Fruit fly (Drosophila melanogaster) whole organism, embryonic: ENCODE measurements around the gene CG7409.
A peak's percentile ranks its signal among the peaks of the same experiment; 100 is the strongest.

Experiments
- Bteb2 ChIP-seq: fragments of 200-800 bp; sonication (Bioruptor generic); optimal IDR thresholded peaks from 2 replicates; lab custom pipeline; 2016; ENCODE audit warnings: missing biosample characterization, missing genetic modification characterization
- CG10565 ChIP-seq: fragments of 200-800 bp; sonication (Bioruptor generic); optimal IDR thresholded peaks from 3 replicates; lab custom pipeline; 2016; ENCODE audit warnings: missing biosample characterization, mild to moderate bottlenecking, missing genetic modification characterization
- CG11247 ChIP-seq: fragments of 200-800 bp; sonication (Bioruptor generic); IDR thresholded peaks from 2 replicates; pipeline ENCODE4 v1.3.6; 2022; ENCODE audit warnings: missing biosample characterization, missing genetic modification characterization
- CG12104 ChIP-seq: fragments of 200-800 bp; sonication (Bioruptor generic); optimal IDR thresholded peaks from 3 replicates; lab custom pipeline; 2016; ENCODE audit warnings: missing biosample characterization, missing genetic modification characterization
- CG12769 ChIP-seq: fragments of 200-800 bp; sonication (Bioruptor generic); optimal IDR thresholded peaks from 2 replicates; lab custom pipeline; 2019; ENCODE audit warnings: missing biosample characterization, mild to moderate bottlenecking, missing genetic modification characterization, moderate library complexity
- CG13287 ChIP-seq: fragments of 200-800 bp; sonication (Bioruptor generic); IDR thresholded peaks from 2 replicates; pipeline ENCODE4 v1.3.6; 2022; ENCODE audit warnings: missing biosample characterization, missing genetic modification characterization; ENCODE audit not compliant: partially characterized antibody
- CG17829 ChIP-seq: fragments of 200-800 bp; optimal IDR thresholded peaks from 2 replicates; lab custom pipeline; 2019; ENCODE audit warnings: missing biosample characterization, mild to moderate bottlenecking, missing genetic modification characterization, moderate library complexity
- CG18262 ChIP-seq: fragments of 200-800 bp; optimal IDR thresholded peaks from 3 replicates; lab custom pipeline; 2019; ENCODE audit warnings: missing biosample characterization, mild to moderate bottlenecking, missing genetic modification characterization, moderate library complexity
- CG2120 ChIP-seq: fragments of 200-800 bp; sonication (Bioruptor generic); optimal IDR thresholded peaks from 3 replicates; lab custom pipeline; 2016; ENCODE audit warnings: missing biosample characterization, missing genetic modification characterization
- CG33557 ChIP-seq: fragments of 200-800 bp; sonication (Bioruptor generic); optimal IDR thresholded peaks from 2 replicates; lab custom pipeline; 2019; ENCODE audit warnings: missing biosample characterization, mild to moderate bottlenecking, missing genetic modification characterization, moderate library complexity
- CG4328 ChIP-seq: fragments of 200-800 bp; sonication (Bioruptor generic); optimal IDR thresholded peaks from 3 replicates; lab custom pipeline; 2017; ENCODE audit warnings: missing biosample characterization, missing genetic modification reagents, missing genetic modification characterization
- CG7372 ChIP-seq: fragments of 200-800 bp; sonication (Bioruptor generic); IDR thresholded peaks from 2 replicates; pipeline ENCODE4 v1.3.6; 2022; ENCODE audit warnings: missing biosample characterization, missing genetic modification characterization
- Camta ChIP-seq: fragments of 200-800 bp; sonication (Bioruptor generic); optimal IDR thresholded peaks from 2 replicates; lab custom pipeline; 2016; ENCODE audit warnings: missing biosample characterization, missing genetic modification characterization
- CkIIα-i1 ChIP-seq: fragments of 200-800 bp; sonication (Bioruptor generic); IDR thresholded peaks from 2 replicates; pipeline ENCODE4 v1.3.6; 2022; ENCODE audit warnings: missing biosample characterization, missing genetic modification characterization
- Dad ChIP-seq: fragments of 200-800 bp; sonication (Bioruptor generic); optimal IDR thresholded peaks from 3 replicates; lab custom pipeline; 2016; ENCODE audit warnings: missing biosample characterization, missing genetic modification characterization
- Dref ChIP-seq: fragments of 200-800 bp; sonication (Bioruptor generic); IDR thresholded peaks from 2 replicates; pipeline ENCODE4 v1.3.6; 2022; ENCODE audit warnings: missing biosample characterization, missing genetic modification characterization
- Drgx ChIP-seq: fragments of 200-800 bp; sonication (Bioruptor generic); IDR thresholded peaks from 2 replicates; pipeline ENCODE4 v1.3.6; 2022; ENCODE audit warnings: missing biosample characterization, missing genetic modification characterization
- E2f2 ChIP-seq: fragments of 200-800 bp; sonication (Bioruptor generic); IDR thresholded peaks from 2 replicates; pipeline ENCODE4 v1.3.6; 2022; ENCODE audit warnings: missing biosample characterization, missing genetic modification characterization
- GATAe ChIP-seq: fragments of 200-800 bp; sonication (Bioruptor generic); conservative IDR thresholded peaks from 2 replicates; pipeline ENCODE4 v1.3.6; 2022; ENCODE audit warnings: missing biosample characterization, missing genetic modification characterization
- Lhr ChIP-seq: fragments of 200-800 bp; sonication (Bioruptor generic); optimal IDR thresholded peaks from 3 replicates; lab custom pipeline; 2017; ENCODE audit warnings: mild to moderate bottlenecking, missing biosample characterization, missing genetic modification reagents, missing genetic modification characterization
- Lim3 ChIP-seq: fragments of 200-800 bp; sonication (Bioruptor generic); IDR thresholded peaks from 2 replicates; pipeline ENCODE4 v1.3.6; 2022; ENCODE audit warnings: missing biosample characterization, missing genetic modification characterization
- NK7.1 ChIP-seq: fragments of 200-800 bp; sonication (Bioruptor generic); optimal IDR thresholded peaks from 3 replicates; lab custom pipeline; 2016; ENCODE audit warnings: missing biosample characterization, missing genetic modification characterization
- Nf-YB ChIP-seq: fragments of 200-800 bp; sonication (Bioruptor generic); optimal IDR thresholded peaks from 3 replicates; lab custom pipeline; 2019; ENCODE audit warnings: missing biosample characterization, mild to moderate bottlenecking, missing genetic modification characterization, moderate library complexity
- Ssrp ChIP-seq: fragments of 200-800 bp; sonication (Bioruptor generic); optimal IDR thresholded peaks from 2 replicates; lab custom pipeline; 2018; ENCODE audit warnings: missing biosample characterization, mild to moderate bottlenecking, missing genetic modification characterization, moderate library complexity
- Trl ChIP-seq, 3 experiments: fragments of >200 bp in 2 of 3; fragments of 200-800 bp in 1 of 3; sonication (Bioruptor generic) in 1 of 3; optimal IDR thresholded peaks; 2 replicates in 1 of 3; 3 replicates in 2 of 3; lab custom pipeline; 2016 to 2017; ENCODE audit warnings: missing biosample characterization in 1 of 3, missing genetic modification characterization in 1 of 3
- ase ChIP-seq: fragments of 200-800 bp; sonication (Bioruptor generic); IDR thresholded peaks from 3 replicates; pipeline ENCODE4 v1.3.6; 2022; ENCODE audit warnings: missing biosample characterization, missing genetic modification characterization
- caup ChIP-seq: fragments of 200-800 bp; sonication (Bioruptor generic); optimal IDR thresholded peaks from 3 replicates; lab custom pipeline; 2017; ENCODE audit warnings: missing biosample characterization, mild to moderate bottlenecking, missing genetic modification characterization, moderate library complexity; ENCODE audit not compliant: severe bottlenecking
- chif ChIP-seq, 2 experiments: fragments of 200-800 bp; sonication (Bioruptor generic); optimal IDR thresholded peaks; 3 replicates each; lab custom pipeline; 2016; ENCODE audit warnings: missing biosample characterization in 2 of 2, missing genetic modification characterization in 2 of 2
- dimm ChIP-seq: fragments of 200-800 bp; sonication (Bioruptor generic); IDR thresholded peaks from 2 replicates; pipeline ENCODE4 v1.3.6; 2022; ENCODE audit warnings: missing biosample characterization, missing genetic modification characterization
- dysf ChIP-seq: fragments of 200-800 bp; sonication (Bioruptor generic); IDR thresholded peaks from 3 replicates; pipeline ENCODE4 v1.3.6; 2022; ENCODE audit warnings: missing biosample characterization, missing genetic modification characterization
- esg ChIP-seq: fragments of 200-800 bp; sonication (Bioruptor generic); conservative IDR thresholded peaks from 2 replicates; pipeline ENCODE4 v1.3.6; 2022; ENCODE audit warnings: missing biosample characterization, missing genetic modification characterization
- fd102C ChIP-seq: fragments of 200-800 bp; sonication (Bioruptor generic); optimal IDR thresholded peaks from 2 replicates; lab custom pipeline; 2018; ENCODE audit warnings: missing biosample characterization, mild to moderate bottlenecking, missing genetic modification characterization, moderate library complexity
- fd64A ChIP-seq: fragments of 200-800 bp; sonication (Bioruptor generic); optimal IDR thresholded peaks from 3 replicates; lab custom pipeline; 2018; ENCODE audit warnings: missing biosample characterization, mild to moderate bottlenecking, missing genetic modification characterization
- ftz-f1 ChIP-seq: fragments of 200-800 bp; sonication (Bioruptor generic); optimal IDR thresholded peaks from 2 replicates; lab custom pipeline; 2016; ENCODE audit warnings: missing biosample characterization, missing genetic modification characterization
- h ChIP-seq: fragments of >200 bp; optimal IDR thresholded peaks from 2 replicates; lab custom pipeline; 2017
- onecut ChIP-seq: fragments of 200-800 bp; sonication (Bioruptor generic); IDR thresholded peaks from 2 replicates; pipeline ENCODE4 v1.3.6; 2022; ENCODE audit warnings: missing biosample characterization, missing genetic modification characterization
- pfk ChIP-seq: fragments of 200-800 bp; sonication (Bioruptor generic); optimal IDR thresholded peaks from 2 replicates; lab custom pipeline; 2018; ENCODE audit warnings: missing biosample characterization, mild to moderate bottlenecking, missing genetic modification characterization, moderate library complexity
- pho ChIP-seq: fragments of 200-800 bp; sonication (Bioruptor generic); optimal IDR thresholded peaks from 2 replicates; lab custom pipeline; 2016; ENCODE audit warnings: missing biosample characterization, missing genetic modification characterization
- phol ChIP-seq: fragments of 200-800 bp; sonication (Bioruptor generic); optimal IDR thresholded peaks from 3 replicates; lab custom pipeline; 2018; ENCODE audit warnings: missing biosample characterization, mild to moderate bottlenecking, missing genetic modification characterization, moderate library complexity
- pros ChIP-seq: fragments of 200-800 bp; sonication (Bioruptor generic); optimal IDR thresholded peaks from 3 replicates; lab custom pipeline; 2019; ENCODE audit warnings: missing biosample characterization, mild to moderate bottlenecking, missing genetic modification characterization, moderate library complexity
- rib ChIP-seq: fragments of 200-800 bp; sonication (Bioruptor generic); IDR thresholded peaks from 2 replicates; pipeline ENCODE4 v1.3.6; 2022; ENCODE audit warnings: missing biosample characterization, missing genetic modification characterization
- scrt ChIP-seq: fragments of 200-800 bp; sonication (Bioruptor generic); optimal IDR thresholded peaks from 2 replicates; lab custom pipeline; 2018; ENCODE audit warnings: missing biosample characterization, mild to moderate bottlenecking, missing genetic modification characterization, moderate library complexity
- sens ChIP-seq: fragments of 200-800 bp; sonication (Bioruptor generic); peaks from one replicate; lab custom pipeline; 2016; ENCODE audit warnings: missing biosample characterization, missing genetic modification characterization
- slbo ChIP-seq: fragments of 200-800 bp; sonication (Bioruptor generic); IDR thresholded peaks from 2 replicates; pipeline ENCODE4 v1.3.6; 2022; ENCODE audit warnings: missing biosample characterization, missing genetic modification characterization
- sug ChIP-seq: fragments of 200-800 bp; optimal IDR thresholded peaks from 2 replicates; lab custom pipeline; 2019; ENCODE audit warnings: missing biosample characterization, mild to moderate bottlenecking, missing genetic modification characterization, moderate library complexity
- tll ChIP-seq, 2 experiments: fragments of 200-800 bp in 1 of 2; fragments of >200 bp in 1 of 2; sonication (Bioruptor generic) in 1 of 2; optimal IDR thresholded peaks; 2 replicates each; lab custom pipeline; 2017 to 2019; ENCODE audit warnings: missing biosample characterization in 2 of 2, missing genetic modification characterization in 2 of 2, mild to moderate bottlenecking in 1 of 2, moderate library complexity in 1 of 2
- toy ChIP-seq: fragments of 200-800 bp; sonication (Bioruptor generic); IDR thresholded peaks from 2 replicates; pipeline ENCODE4 v1.3.6; 2022; ENCODE audit warnings: missing biosample characterization, missing genetic modification characterization
- usp ChIP-seq: fragments of >200 bp; optimal IDR thresholded peaks from 2 replicates; lab custom pipeline; 2017; ENCODE audit warnings: missing biosample characterization, missing genetic modification characterization
- wdn ChIP-seq: fragments of 200-800 bp; sonication (Bioruptor generic); IDR thresholded peaks from 2 replicates; pipeline ENCODE4 v1.3.6; 2022; ENCODE audit warnings: missing biosample characterization, missing genetic modification characterization
- wor ChIP-seq: fragments of 200-800 bp; sonication (Bioruptor generic); IDR thresholded peaks from 2 replicates; pipeline ENCODE4 v1.3.6; 2022; ENCODE audit warnings: missing biosample characterization, missing genetic modification characterization
- zfh2 ChIP-seq: fragments of 200-800 bp; sonication (Bioruptor generic); optimal IDR thresholded peaks from 2 replicates; lab custom pipeline; 2016; ENCODE audit warnings: missing biosample characterization, missing genetic modification characterization

The CG7409 gene

DNA sequence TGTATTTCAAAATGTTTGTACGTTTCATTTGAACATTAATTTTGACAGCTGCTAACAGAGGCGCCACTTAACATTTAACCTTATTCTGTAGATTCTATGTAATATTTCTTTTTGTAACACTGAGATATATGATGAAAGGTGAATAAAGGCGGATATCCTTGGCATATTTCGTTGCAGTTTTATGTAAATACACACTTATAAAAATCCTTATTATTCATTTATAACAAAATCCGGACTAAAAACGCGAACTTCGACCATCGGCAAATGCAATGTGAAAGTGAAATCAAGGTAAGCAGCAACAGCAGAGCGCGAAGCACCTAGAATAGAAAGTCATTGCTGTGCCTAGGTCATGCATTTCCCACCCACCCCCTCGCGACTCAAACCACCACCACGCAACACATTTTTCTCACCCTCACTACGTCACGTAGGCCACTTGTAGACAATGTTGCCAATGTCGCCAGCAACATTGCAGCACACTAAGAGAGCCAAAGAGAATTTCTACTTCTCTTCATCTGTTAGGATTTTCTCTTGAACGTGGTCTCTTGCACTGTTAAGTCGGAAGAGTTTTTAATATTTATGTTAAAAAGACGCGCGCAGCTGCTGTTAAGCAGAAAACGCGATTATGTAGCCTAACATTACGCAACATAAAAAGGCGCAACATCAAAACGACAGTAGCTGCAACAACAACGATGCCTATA is 27.3 kb downstream of the CG7409 start (continued):
- no peak for TF ChIP-seq Drgx (GFP tag; lab: Robert Waterston, UW)
- peak; percentile 91 for TF ChIP-seq Trl (optimal IDR thresholded peaks at IDR 0.05; lab: Kevin White, UChicago)
- TF ChIP-seq Trl (GFP tag; optimal IDR thresholded peaks at IDR 0.05; lab: Kevin White, UChicago), result no peak
- no peak for TF ChIP-seq h (lab: Kevin White, UChicago)
- no peak for TF ChIP-seq ftz-f1
- TF ChIP-seq slbo (GFP tag; lab: Robert Waterston, UW), result no peak
- no peak for TF ChIP-seq wdn (GFP tag; lab: Robert Waterston, UW)
- TF ChIP-seq Dref (GFP tag; lab: Robert Waterston, UW), result no peak
- no peak for TF ChIP-seq caup
- no peak for TF ChIP-seq CG17829
- no peak for TF ChIP-seq ase
- no peak for TF ChIP-seq Lhr
- TF ChIP-seq phol (tag; lab: Kevin White, UChicago), result no peak
- no peak for TF ChIP-seq Nf-YB (GFP tag; lab: Kevin White, UChicago)
- no peak for TF ChIP-seq CG11247
- TF ChIP-seq CG33557, result no peak
- no peak for TF ChIP-seq CG12769
- TF ChIP-seq Lim3 (GFP tag; lab: Robert Waterston, UW), result no peak
- TF ChIP-seq CG12104 (GFP tag; lab: Kevin White, UChicago), result no peak
- TF ChIP-seq pho, result no peak
- no peak; the same call in 1 of the 2 replicates for TF ChIP-seq CG13287
- TF ChIP-seq CG10565 (GFP tag; lab: Kevin White, UChicago), result no peak
- no peak for TF ChIP-seq NK7.1
- TF ChIP-seq esg (GFP tag; lab: Robert Waterston, UW), result no peak
- peak; percentile 50 for TF ChIP-seq sens (GFP tag; lab: Kevin White, UChicago)
- TF ChIP-seq fd64A (GFP tag; lab: Kevin White, UChicago), result no peak
- TF ChIP-seq chif (GFP tag; optimal IDR thresholded peaks at IDR 0.05; lab: Kevin White, UChicago), result no peak
- no peak for TF ChIP-seq dimm (GFP tag; lab: Robert Waterston, UW)
- TF ChIP-seq pros (GFP tag; lab: Kevin White, UChicago), result peak; percentile 45
- TF ChIP-seq CG2120 (GFP tag; lab: Kevin White, UChicago), result no peak
- TF ChIP-seq E2f2 (GFP tag; lab: Robert Waterston, UW), result no peak
- TF ChIP-seq wor (GFP tag; lab: Robert Waterston, UW), result no peak
- TF ChIP-seq tll (GFP tag; optimal IDR thresholded peaks at IDR 0.05; lab: Kevin White, UChicago), result no peak
- no peak for TF ChIP-seq sug (tag; lab: Kevin White, UChicago)
- no peak for TF ChIP-seq toy (GFP tag; lab: Robert Waterston, UW)
- no peak for TF ChIP-seq dysf (GFP tag; lab: Robert Waterston, UW)
- TF ChIP-seq rib (GFP tag; lab: Robert Waterston, UW), result no peak
- no peak for TF ChIP-seq CkIIα-i1 (GFP tag; lab: Robert Waterston, UW)
- no peak for TF ChIP-seq usp (GFP tag; lab: Kevin White, UChicago)
- TF ChIP-seq Ssrp (tag; lab: Kevin White, UChicago), result no peak
- TF ChIP-seq onecut (GFP tag; lab: Robert Waterston, UW), result no peak
- no peak for TF ChIP-seq GATAe
- TF ChIP-seq CG18262 (tag; lab: Kevin White, UChicago), result no peak
- no peak for TF ChIP-seq Bteb2 (GFP tag; lab: Kevin White, UChicago)
- no peak for TF ChIP-seq pfk (GFP tag; lab: Kevin White, UChicago)
- no peak for TF ChIP-seq CG7372 (GFP tag; lab: Robert Waterston, UW)
- TF ChIP-seq fd102C (GFP tag; lab: Kevin White, UChicago), result no peak
- TF ChIP-seq Dad (GFP tag; lab: Kevin White, UChicago), result no peak
- no peak for TF ChIP-seq zfh2 (GFP tag; lab: Kevin White, UChicago)
- TF ChIP-seq scrt (GFP tag; lab: Kevin White, UChicago), result no peak
- no peak for TF ChIP-seq CG4328 (GFP tag; lab: Kevin White, UChicago)
- TF ChIP-seq Camta (GFP tag; lab: Kevin White, UChicago), result no peak
